Worm (Caenorhabditis elegans) whole organism, L4 larva: ENCODE data around the gene fipr-15.

ENCODE experiments used
- ceh-82 ChIP-seq: sonication (generic microtip); optimal IDR thresholded peaks from 2 replicates; lab custom pipeline; 2017; ENCODE audit warnings: missing biosample characterization, missing genetic modification characterization
- dmd-6 ChIP-seq: fragments of 200-800 bp; sonication (Bioruptor generic); IDR thresholded peaks from 2 replicates; pipeline ENCODE4 v1.3.6; 2022; ENCODE audit warnings: missing genetic modification reagents, missing genetic modification characterization, missing compliant biosample characterization
- nhr-42 ChIP-seq: fragments of 200-800 bp; sonication (Bioruptor generic); IDR thresholded peaks from 2 replicates; pipeline ENCODE4 v1.3.6; 2022; ENCODE audit warnings: missing genetic modification characterization, missing compliant biosample characterization
- zip-2 ChIP-seq: fragments of 150-350 bp; optimal IDR thresholded peaks from 2 replicates; lab custom pipeline; 2014; ENCODE audit warnings: missing biosample characterization, missing genetic modification characterization

DNA sequence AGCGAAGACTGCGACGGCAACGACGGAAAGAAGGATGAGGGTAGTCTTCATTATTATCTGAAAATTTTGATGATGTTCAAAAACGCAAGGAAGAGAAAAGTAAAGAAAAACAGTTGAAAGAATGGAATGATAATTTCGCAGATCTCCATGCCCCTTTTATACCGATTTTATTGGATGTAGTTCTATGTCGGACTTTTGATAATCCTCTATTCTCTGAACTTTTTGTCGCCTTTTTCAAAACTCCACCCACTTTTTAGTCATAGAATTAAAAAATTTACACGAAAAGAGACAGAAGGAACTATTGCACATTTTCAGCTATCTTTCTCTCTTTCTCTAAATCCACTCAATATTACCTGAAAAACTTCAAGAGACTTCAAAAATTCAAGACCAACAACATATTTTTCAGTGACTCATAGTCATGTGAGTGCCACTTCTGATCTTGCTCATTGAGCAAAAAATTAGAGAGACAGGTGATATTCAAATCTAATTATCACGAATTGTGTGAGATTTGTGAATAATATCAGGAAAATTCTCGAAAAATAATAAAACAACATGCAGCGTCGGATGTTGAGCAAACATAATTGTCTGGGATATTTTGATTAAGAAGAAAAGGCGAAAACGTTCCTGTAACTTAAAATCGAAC is 9.6 kb downstream of the fipr-15 start, which contains the start of gene F13E9.15:
- TF ChIP-seq zip-2 = no peak
- TF ChIP-seq ceh-82 (tag; lab: Kevin White, UChicago) = no peak
- no peak for TF ChIP-seq nhr-42 (GFP tag; lab: Robert Waterston, UW)
- TF ChIP-seq dmd-6 = no peak
